Worm (Caenorhabditis elegans) whole organism, L2 larva: Measurements from ENCODE around the gene C16C4.18.

Experiments
- R02D3.7 ChIP-seq: fragments of 150-350 bp; optimal IDR thresholded peaks from 2 replicates; lab custom pipeline; 2014; ENCODE audit warnings: missing biosample characterization, missing genetic modification characterization
- Y55F3AM.14 ChIP-seq: fragments of 200-800 bp; sonication (Bioruptor generic); optimal IDR thresholded peaks from 2 replicates; lab custom pipeline; 2018; ENCODE audit warnings: mild to moderate bottlenecking, missing genetic modification characterization, missing compliant biosample characterization
- aly-2 ChIP-seq: fragments of 150-350 bp; optimal IDR thresholded peaks from 2 replicates; lab custom pipeline; 2014; ENCODE audit warnings: missing biosample characterization, missing genetic modification characterization
- ama-1 ChIP-seq: fragments of 150-350 bp; optimal IDR thresholded peaks from 2 replicates; lab custom pipeline; 2018; ENCODE audit warnings: inconsistent platforms
- blmp-1 ChIP-seq: sonication (generic microtip); optimal IDR thresholded peaks from 2 replicates; lab custom pipeline; 2017; ENCODE audit warnings: missing genetic modification characterization, mild to moderate bottlenecking, missing compliant biosample characterization, antibody characterized with exemption, moderate library complexity; ENCODE audit not compliant: insufficient read depth
- ceh-16 ChIP-seq: fragments of 150-350 bp; optimal IDR thresholded peaks from 2 replicates; lab custom pipeline; 2014; ENCODE audit warnings: missing biosample characterization, missing genetic modification characterization
- crh-2 ChIP-seq: sonication (generic microtip); optimal IDR thresholded peaks from 2 replicates; lab custom pipeline; 2017; ENCODE audit warnings: missing biosample characterization, missing genetic modification characterization
- dmd-4 ChIP-seq: sonication (generic microtip); optimal IDR thresholded peaks from 2 replicates; lab custom pipeline; 2017; ENCODE audit warnings: missing biosample characterization, missing genetic modification characterization
- egl-27 ChIP-seq: sonication (generic microtip); optimal IDR thresholded peaks from 3 replicates; lab custom pipeline; 2017; ENCODE audit warnings: missing biosample characterization, missing genetic modification reagents, missing genetic modification characterization
- elt-1 ChIP-seq: fragments of 150-350 bp; optimal IDR thresholded peaks from 2 replicates; lab custom pipeline; 2014; ENCODE audit warnings: missing biosample characterization, missing genetic modification characterization
- elt-3 ChIP-seq: sonication (generic microtip); optimal IDR thresholded peaks from 2 replicates; lab custom pipeline; 2017; ENCODE audit warnings: missing biosample characterization, missing genetic modification characterization
- fos-1 ChIP-seq: fragments of 150-350 bp; optimal IDR thresholded peaks from 2 replicates; lab custom pipeline; 2014; ENCODE audit warnings: missing biosample characterization, missing genetic modification characterization
- gmeb-1 ChIP-seq: fragments of 150-350 bp; optimal IDR thresholded peaks from 2 replicates; lab custom pipeline; 2014; ENCODE audit warnings: missing biosample characterization, missing genetic modification characterization
- lin-11 ChIP-seq: fragments of 150-350 bp; sonication (generic microtip); optimal IDR thresholded peaks from 2 replicates; lab custom pipeline; 2014; ENCODE audit warnings: missing biosample characterization, missing genetic modification characterization, inconsistent platforms, mixed read lengths
- lin-13 ChIP-seq: fragments of 150-350 bp; optimal IDR thresholded peaks from 2 replicates; lab custom pipeline; 2014; ENCODE audit warnings: missing biosample characterization, missing genetic modification reagents, missing genetic modification characterization
- lin-39 ChIP-seq: fragments of 150-350 bp; optimal IDR thresholded peaks from 2 replicates; lab custom pipeline; 2014; ENCODE audit warnings: missing biosample characterization, missing genetic modification reagents, missing genetic modification characterization
- lsy-2 ChIP-seq, 2 experiments: fragments of 150-350 bp in 1 of 2; sonication (generic microtip) in 1 of 2; optimal IDR thresholded peaks; 2 replicates each; lab custom pipeline; 2014 to 2017; ENCODE audit warnings: missing biosample characterization in 2 of 2, missing genetic modification characterization in 2 of 2
- mbf-1 ChIP-seq: sonication (generic microtip); optimal IDR thresholded peaks from 2 replicates; lab custom pipeline; 2017; ENCODE audit warnings: missing biosample characterization, missing genetic modification characterization
- nhr-129 ChIP-seq: fragments of 150-350 bp; optimal IDR thresholded peaks from 2 replicates; lab custom pipeline; 2014; ENCODE audit warnings: missing biosample characterization, missing genetic modification characterization
- nhr-23 ChIP-seq: fragments of 150-350 bp; optimal IDR thresholded peaks from 2 replicates; lab custom pipeline; 2014; ENCODE audit warnings: missing biosample characterization, missing genetic modification reagents, missing genetic modification characterization
- nhr-237 ChIP-seq: fragments of 150-350 bp; optimal IDR thresholded peaks from 2 replicates; lab custom pipeline; 2014; ENCODE audit warnings: missing biosample characterization, missing genetic modification characterization
- nhr-25 ChIP-seq: fragments of 150-350 bp; sonication (generic microtip); optimal IDR thresholded peaks from 3 replicates; lab custom pipeline; 2014; ENCODE audit warnings: missing biosample characterization, missing genetic modification characterization
- peb-1 ChIP-seq: fragments of 150-350 bp; optimal IDR thresholded peaks from 2 replicates; lab custom pipeline; 2014; ENCODE audit warnings: missing biosample characterization, missing genetic modification characterization
- sma-3 ChIP-seq: sonication (generic microtip); optimal IDR thresholded peaks from 2 replicates; lab custom pipeline; 2016; ENCODE audit warnings: missing genetic modification reagents, missing genetic modification characterization, missing compliant biosample characterization
- snpc-4 ChIP-seq: fragments of 150-350 bp; optimal IDR thresholded peaks from 2 replicates; lab custom pipeline; 2014; ENCODE audit warnings: missing biosample characterization, missing genetic modification characterization
- unc-39 ChIP-seq: fragments of 150-350 bp; optimal IDR thresholded peaks from 2 replicates; lab custom pipeline; 2014; ENCODE audit warnings: missing biosample characterization, missing genetic modification characterization
- unc-55 ChIP-seq: fragments of 150-350 bp; sonication (generic microtip); optimal IDR thresholded peaks from 3 replicates; lab custom pipeline; 2014; ENCODE audit warnings: missing biosample characterization, missing genetic modification reagents, missing genetic modification characterization
- unc-62 ChIP-seq: fragments of 150-350 bp; optimal IDR thresholded peaks from 2 replicates; lab custom pipeline; 2014; ENCODE audit warnings: missing biosample characterization, missing genetic modification reagents, missing genetic modification characterization
- zag-1 ChIP-seq: fragments of 150-350 bp; optimal IDR thresholded peaks from 2 replicates; lab custom pipeline; 2014; ENCODE audit warnings: missing biosample characterization, missing genetic modification characterization
- ztf-1 ChIP-seq: fragments of 200-800 bp; sonication (Bioruptor generic); conservative IDR thresholded peaks from 2 replicates; pipeline ENCODE4 v1.3.6; 2022; ENCODE audit warnings: missing genetic modification characterization, missing compliant biosample characterization
- ztf-11 ChIP-seq: sonication (generic microtip); optimal IDR thresholded peaks from 2 replicates; lab custom pipeline; 2017; ENCODE audit warnings: missing biosample characterization, missing genetic modification characterization
- ztf-4 ChIP-seq: fragments of 150-350 bp; optimal IDR thresholded peaks from 2 replicates; lab custom pipeline; 2014; ENCODE audit warnings: missing biosample characterization, missing genetic modification characterization

The C16C4.18 gene

DNA sequence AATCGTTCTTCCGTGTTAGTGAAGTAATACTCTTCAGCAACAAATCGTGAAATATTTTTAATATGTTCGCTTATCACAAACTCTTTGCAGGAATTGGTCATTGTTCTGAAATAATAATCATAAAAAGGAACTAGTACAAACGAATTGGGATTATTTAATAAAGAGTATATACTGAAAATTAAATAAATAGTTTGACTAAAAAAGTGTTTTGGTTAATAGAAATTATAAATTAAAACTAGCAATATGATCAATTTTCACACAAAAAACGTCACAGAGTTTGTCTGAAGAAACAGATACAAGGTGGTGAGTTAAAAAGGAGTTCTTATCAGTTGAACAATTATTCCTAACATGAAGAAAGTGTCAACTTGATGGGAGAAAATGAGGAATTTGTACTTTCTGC, 21.6 kb upstream of the C16C4.18 start, which contains the start of gene math-5:
Gene math-5, minus strand, starts transcription at position 101 of the 400 bp plus-strand sequence.
- TF ChIP-seq nhr-23 (tag; lab: Kevin White, UChicago) (no peak), egl-27 (no peak), lin-13 (no peak), unc-39 (tag; lab: Kevin White, UChicago) (no peak), ztf-4 (tag; lab: Kevin White, UChicago) (no peak), aly-2 (no peak), lin-11 (tag; lab: Kevin White, UChicago) (no peak), fos-1 (no peak), unc-55 (GFP tag; lab: Kevin White, UChicago) (no peak), zag-1 (tag; lab: Kevin White, UChicago) (no peak), R02D3.7 (tag; lab: Kevin White, UChicago) (no peak), unc-62 (GFP tag; lab: Kevin White, UChicago) (no peak), elt-1 (tag; lab: Kevin White, UChicago) (no peak), sma-3 (GFP tag; lab: Kevin White, UChicago) (no peak), snpc-4 (tag; lab: Kevin White, UChicago) (no peak), Y55F3AM.14 (GFP tag; lab: Kevin White, UChicago) (no peak), mbf-1 (tag; lab: Kevin White, UChicago) (no peak), lin-39 (tag; lab: Kevin White, UChicago) (no peak), dmd-4 (tag; lab: Kevin White, UChicago) (no peak), nhr-237 (tag; lab: Kevin White, UChicago) (no peak)

DNA sequence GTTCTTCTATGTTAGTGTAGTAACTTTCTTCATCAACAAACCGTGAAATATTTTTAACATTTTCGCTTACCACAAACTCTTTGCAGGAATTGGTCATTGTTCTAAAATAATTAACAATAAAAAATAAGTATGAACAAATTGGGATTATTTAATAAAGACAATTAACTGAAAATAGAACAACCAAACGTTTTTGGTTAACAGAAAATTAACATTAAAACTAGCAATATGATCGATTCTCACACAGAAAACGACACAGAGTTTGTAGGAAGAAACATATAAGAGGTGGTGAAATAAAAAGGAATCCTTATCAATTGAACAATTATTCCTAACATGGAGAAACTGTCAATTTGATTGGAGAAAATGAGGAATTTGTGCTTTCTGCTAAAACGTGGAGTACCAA, 17.5 kb upstream of the C16C4.18 start, which contains the start of gene math-16:
Gene math-16, minus strand, starts transcription at position 101 of the 400 bp plus-strand sequence.
- TF ChIP-seq ceh-16 (no peak), dmd-4 (tag; lab: Kevin White, UChicago) (no peak), elt-3 (tag; lab: Kevin White, UChicago) (no peak), R02D3.7 (tag; lab: Kevin White, UChicago) (no peak), nhr-23 (tag; lab: Kevin White, UChicago) (no peak), Y55F3AM.14 (GFP tag; lab: Kevin White, UChicago) (no peak)

DNA sequence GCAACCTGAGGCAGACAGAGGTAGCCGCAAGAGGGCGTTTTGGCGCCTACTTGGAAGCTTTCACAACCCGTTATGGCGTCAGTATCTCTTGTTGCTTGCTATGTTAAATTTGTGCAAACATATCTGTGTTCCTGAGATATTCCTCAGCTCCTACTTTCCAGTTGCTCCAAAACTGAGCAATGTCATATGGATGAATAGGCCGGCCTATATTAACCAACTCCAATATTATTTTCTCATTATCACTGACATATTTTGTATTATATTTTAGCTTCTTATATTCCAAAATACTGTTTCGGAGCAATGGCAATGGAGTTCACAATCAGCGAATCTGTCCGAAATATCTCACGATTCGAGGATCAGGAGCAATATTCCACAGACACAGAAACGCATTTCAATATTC, 14.5 kb upstream of the C16C4.18 start, which contains the start of gene math-13:
Gene math-13, plus strand, starts transcription at position 301 of the 400 bp plus-strand sequence.
- TF ChIP-seq elt-3 (tag; lab: Kevin White, UChicago): no peak
- no peak for TF ChIP-seq unc-55 (GFP tag; lab: Kevin White, UChicago)
- TF ChIP-seq lin-13: no peak
- no peak for TF ChIP-seq aly-2
- no peak for TF ChIP-seq peb-1 (tag; lab: Kevin White, UChicago)
- no peak for TF ChIP-seq ama-1
- no peak for TF ChIP-seq lin-39 (tag; lab: Kevin White, UChicago)
- no peak for TF ChIP-seq ztf-1
- TF ChIP-seq mbf-1 (tag; lab: Kevin White, UChicago): no peak
- TF ChIP-seq, all 48 proteins: peak for 0

DNA sequence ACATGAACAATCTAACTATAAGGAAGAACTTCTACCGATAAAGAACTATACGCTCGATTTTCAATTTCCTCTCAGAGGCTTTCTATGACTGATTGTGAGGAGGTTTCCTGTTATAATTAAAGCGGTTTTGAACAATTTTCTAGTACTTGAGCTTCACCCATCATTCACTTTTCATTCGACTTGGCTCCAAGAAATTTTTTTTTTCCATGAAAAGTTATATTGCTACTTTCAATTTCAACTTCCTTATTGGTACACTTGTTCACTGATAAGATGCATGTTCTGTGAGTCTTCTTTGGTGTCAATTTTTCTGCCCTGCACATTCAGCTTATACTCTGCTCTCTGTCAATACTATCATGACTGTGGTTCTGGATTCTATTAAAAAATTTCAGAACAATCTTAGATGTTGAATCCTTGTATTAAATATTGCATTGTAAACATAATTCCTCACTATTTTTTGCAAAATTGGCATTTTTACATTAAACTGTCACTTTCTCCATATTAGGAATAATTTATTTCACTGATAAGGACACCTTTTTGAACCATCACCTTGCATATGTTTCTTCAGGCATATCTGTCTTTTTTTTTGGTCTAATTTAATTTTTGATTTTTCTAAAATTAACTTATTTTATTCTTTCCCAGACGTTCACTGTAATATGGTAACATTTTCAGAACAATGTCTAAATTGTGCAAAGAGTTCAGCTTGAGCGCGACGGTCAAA, 9.9 kb upstream of the C16C4.18 start, which contains the start of gene math-10:
Gene math-10, plus strand, starts transcription at position 668 of the 718 bp plus-strand sequence.
- no peak for TF ChIP-seq ztf-1
- no peak for TF ChIP-seq elt-3 (tag; lab: Kevin White, UChicago)
- TF ChIP-seq nhr-237 (tag; lab: Kevin White, UChicago): no peak
- TF ChIP-seq crh-2 (tag; lab: Kevin White, UChicago): peak; percentile 7
- TF ChIP-seq fos-1: peak; percentile 24
- no peak for TF ChIP-seq lsy-2 (tag; optimal IDR thresholded peaks at IDR 0.05; lab: Kevin White, UChicago)
- TF ChIP-seq nhr-129: no peak

DNA sequence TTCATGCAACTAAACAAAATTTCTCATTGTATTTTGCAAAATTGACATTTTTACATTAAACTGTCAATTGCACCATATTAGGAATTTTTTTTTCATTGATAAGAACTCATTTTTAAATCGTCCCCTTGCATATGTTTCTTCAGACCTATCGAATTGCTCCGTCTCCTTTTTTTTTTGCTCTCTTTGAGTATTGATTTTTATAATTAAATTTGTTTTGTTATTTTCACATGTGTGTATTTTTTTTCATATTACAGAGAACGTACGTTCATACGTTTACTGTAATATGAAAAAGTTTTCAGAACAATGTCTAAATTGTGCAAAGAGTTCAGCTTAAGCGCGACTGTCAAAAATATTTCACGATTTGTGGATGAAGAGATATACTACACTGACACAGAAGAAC, 8.0 kb upstream of the C16C4.18 start, which contains the start of gene math-14:
Gene math-14, plus strand, starts transcription at position 301 of the 400 bp plus-strand sequence.
- no peak for TF ChIP-seq ama-1
- TF ChIP-seq blmp-1 (tag; lab: Kevin White, UChicago): no peak
- TF ChIP-seq nhr-237 (tag; lab: Kevin White, UChicago): no peak
- TF ChIP-seq snpc-4 (tag; lab: Kevin White, UChicago): no peak
- no peak for TF ChIP-seq ztf-4 (tag; lab: Kevin White, UChicago)
- TF ChIP-seq mbf-1 (tag; lab: Kevin White, UChicago): no peak
- no peak for TF ChIP-seq elt-3 (tag; lab: Kevin White, UChicago)
- TF ChIP-seq lin-39 (tag; lab: Kevin White, UChicago): no peak
- TF ChIP-seq gmeb-1 (tag; lab: Kevin White, UChicago): no peak
- TF ChIP-seq nhr-25 (tag; lab: Kevin White, UChicago): no peak
- no peak for TF ChIP-seq unc-55 (GFP tag; lab: Kevin White, UChicago)
- TF ChIP-seq ztf-11 (tag; lab: Kevin White, UChicago): no peak
- TF ChIP-seq, all 48 proteins: peak for 0
